Fruit fly (Drosophila melanogaster): Measurements from ENCODE around the gene sky.

DNA sequence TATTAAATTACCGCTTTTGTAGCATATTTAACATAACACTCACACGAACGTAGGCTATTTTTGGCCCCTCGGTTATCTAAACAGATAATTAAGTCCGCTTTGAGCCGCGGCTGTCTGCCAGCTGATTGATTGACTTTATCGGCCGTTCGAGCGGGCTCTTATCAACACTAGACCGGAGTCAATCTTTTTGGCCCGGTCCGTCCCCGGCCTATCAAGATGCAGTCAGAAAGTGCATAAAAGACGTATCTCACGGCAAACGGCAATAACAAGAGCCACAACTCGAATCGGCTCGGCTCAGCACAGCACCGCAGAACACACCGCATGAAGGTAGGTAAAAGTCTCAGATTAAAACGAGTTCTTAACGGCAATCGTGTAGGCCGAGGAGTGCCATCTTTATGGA, 46.3 kb upstream of the sky start:
- TF ChIP-seq Jra (GFP tag; optimal IDR thresholded peaks at IDR 0.05) (no peak), fru (GFP tag; optimal IDR thresholded peaks at IDR 0.05) (no peak), Hr78 (GFP tag; optimal IDR thresholded peaks at IDR 0.05) (no peak), Hr83 (GFP tag; optimal IDR thresholded peaks at IDR 0.05; ENCODE audit: poor library complexity, severe bottlenecking) (no peak), pan (optimal IDR thresholded peaks at IDR 0.05) (no peak), usp (GFP tag; optimal IDR thresholded peaks at IDR 0.05) (no peak), tai (GFP tag; optimal IDR thresholded peaks at IDR 0.05) (no peak), br (GFP tag; optimal IDR thresholded peaks at IDR 0.05) (no peak), CrebA (GFP tag; optimal IDR thresholded peaks at IDR 0.05; ENCODE audit: borderline replicate concordance) (no peak), CG9705 (GFP tag; optimal IDR thresholded peaks at IDR 0.05) (no peak), GATAd (GFP tag; optimal IDR thresholded peaks at IDR 0.05) (no peak), Myc (optimal IDR thresholded peaks at IDR 0.05) (no peak), Abd-B (GFP tag; optimal IDR thresholded peaks at IDR 0.05) (no peak), CG32264 (GFP tag; optimal IDR thresholded peaks at IDR 0.05) (no peak)
